Worm (Caenorhabditis elegans) whole organism, young adult: Measurements from ENCODE around the gene mrpl-42.

Source experiments
- T07F8.4 ChIP-seq: sonication (generic microtip); optimal IDR thresholded peaks from 2 replicates; lab custom pipeline; 2016; ENCODE audit warnings: mild to moderate bottlenecking, missing genetic modification characterization, moderate library complexity, missing compliant biosample characterization
- ZK185.1 ChIP-seq: sonication (generic microtip); optimal IDR thresholded peaks from 2 replicates; lab custom pipeline; 2016; ENCODE audit warnings: mild to moderate bottlenecking, missing genetic modification characterization, missing compliant biosample characterization; ENCODE audit not compliant: poor library complexity, severe bottlenecking
- hmg-20 ChIP-seq: fragments of 200-800 bp; sonication (Bioruptor generic); IDR thresholded peaks from 2 replicates; pipeline ENCODE4 v1.3.6; 2022; ENCODE audit warnings: missing genetic modification reagents, missing genetic modification characterization, missing compliant biosample characterization
- sptf-2 ChIP-seq: fragments of 200-800 bp; sonication (Bioruptor generic); optimal IDR thresholded peaks from 2 replicates; lab custom pipeline; 2018; ENCODE audit warnings: mild to moderate bottlenecking, missing genetic modification characterization, missing compliant biosample characterization
- unc-62 ChIP-seq: fragments of 150-350 bp; optimal IDR thresholded peaks from 2 replicates; lab custom pipeline; 2014; ENCODE audit warnings: missing biosample characterization, missing genetic modification reagents, missing genetic modification characterization

ce11 chrIV:9130605-9131004 is 36.3 kb upstream of the mrpl-42 start:
- no peak for TF ChIP-seq ZK185.1 (tag; lab: Kevin White, UChicago)
- 0 out of 2 replicates have a peak, but pooled peaks have one; percentile 32 for TF ChIP-seq hmg-20 (GFP tag; lab: Robert Waterston, UW)
- no peak for TF ChIP-seq T07F8.4
- no peak for TF ChIP-seq unc-62
- no peak for TF ChIP-seq sptf-2 (GFP tag; lab: Kevin White, UChicago)
